Worm (Caenorhabditis elegans) whole organism, midembryonic: ENCODE data around the gene F39G3.2.

Source experiments
- T22C8.4 ChIP-seq: fragments of 200-800 bp; sonication (Bioruptor generic); IDR thresholded peaks from 2 replicates; pipeline ENCODE4 v1.3.6; 2022; ENCODE audit warnings: missing genetic modification characterization, missing compliant biosample characterization
- cog-1 ChIP-seq: sonication (generic microtip); optimal IDR thresholded peaks from 2 replicates; lab custom pipeline; 2016; ENCODE audit warnings: missing genetic modification characterization, missing compliant biosample characterization
- flt-1 ChIP-seq: fragments of 200-800 bp; sonication (Bioruptor generic); IDR thresholded peaks from 2 replicates; pipeline ENCODE4 v1.3.6; 2022; ENCODE audit warnings: missing genetic modification characterization, missing compliant biosample characterization
- klf-2 ChIP-seq: fragments of 200-800 bp; sonication (Bioruptor generic); conservative IDR thresholded peaks from 2 replicates; pipeline ENCODE4 v1.3.6; 2022; ENCODE audit warnings: missing genetic modification reagents, missing genetic modification characterization, missing compliant biosample characterization
- med-1 ChIP-seq: sonication (generic microtip); optimal IDR thresholded peaks from 2 replicates; lab custom pipeline; 2017; ENCODE audit warnings: missing genetic modification characterization, mild to moderate bottlenecking, missing compliant biosample characterization, antibody characterized with exemption, missing genetic modification reagents; ENCODE audit not compliant: insufficient read depth
- ref-1 ChIP-seq: fragments of 200-800 bp; sonication (Bioruptor generic); conservative IDR thresholded peaks from 2 replicates; pipeline ENCODE4 v1.3.6; 2022; ENCODE audit warnings: missing genetic modification reagents, missing genetic modification characterization, missing compliant biosample characterization
- ztf-23 ChIP-seq: fragments of 200-800 bp; sonication (Bioruptor generic); IDR thresholded peaks from 2 replicates; pipeline ENCODE4 v1.3.6; 2022; ENCODE audit warnings: missing genetic modification reagents, missing genetic modification characterization, missing compliant biosample characterization
- ztf-29 ChIP-seq: fragments of 200-800 bp; sonication (Bioruptor generic); IDR thresholded peaks from 2 replicates; pipeline ENCODE4 v1.3.6; 2022; ENCODE audit warnings: missing genetic modification reagents, missing genetic modification characterization, missing compliant biosample characterization

ce11 chrV:4687944-4688505 lies 49.6 kb upstream of the F39G3.2 start, which contains the start of gene K03B4.2:
- TF ChIP-seq flt-1 (GFP tag; lab: Robert Waterston, UW): no peak
- TF ChIP-seq T22C8.4 (GFP tag; lab: Robert Waterston, UW): no peak
- no peak for TF ChIP-seq med-1 (GFP tag; lab: Kevin White, UChicago)
- no peak for TF ChIP-seq cog-1 (tag; lab: Kevin White, UChicago)
- no peak for TF ChIP-seq ref-1 (GFP tag; lab: Robert Waterston, UW)
- TF ChIP-seq ztf-29 (GFP tag; lab: Robert Waterston, UW): no peak
- TF ChIP-seq klf-2 (GFP tag; lab: Robert Waterston, UW): no peak
- no peak for TF ChIP-seq ztf-23 (GFP tag; lab: Robert Waterston, UW)
